Worm (Caenorhabditis elegans) whole organism, L2 larva: ENCODE data around the gene tbc-8.

Experiments used
- C34F6.9 ChIP-seq: fragments of 150-350 bp; optimal IDR thresholded peaks from 2 replicates; lab custom pipeline; 2014; ENCODE audit warnings: missing biosample characterization, missing genetic modification characterization
- Y55F3AM.14 ChIP-seq: fragments of 200-800 bp; sonication (Bioruptor generic); optimal IDR thresholded peaks from 2 replicates; lab custom pipeline; 2018; ENCODE audit warnings: mild to moderate bottlenecking, missing genetic modification characterization, missing compliant biosample characterization
- ZK546.5 ChIP-seq: sonication (generic microtip); optimal IDR thresholded peaks from 2 replicates; lab custom pipeline; 2017; ENCODE audit warnings: missing biosample characterization, missing genetic modification characterization
- aly-2 ChIP-seq: fragments of 150-350 bp; optimal IDR thresholded peaks from 2 replicates; lab custom pipeline; 2014; ENCODE audit warnings: missing biosample characterization, missing genetic modification characterization
- ama-1 ChIP-seq: fragments of 150-350 bp; optimal IDR thresholded peaks from 2 replicates; lab custom pipeline; 2018; ENCODE audit warnings: inconsistent platforms
- egl-27 ChIP-seq: sonication (generic microtip); optimal IDR thresholded peaks from 3 replicates; lab custom pipeline; 2017; ENCODE audit warnings: missing biosample characterization, missing genetic modification reagents, missing genetic modification characterization
- fos-1 ChIP-seq: fragments of 150-350 bp; optimal IDR thresholded peaks from 2 replicates; lab custom pipeline; 2014; ENCODE audit warnings: missing biosample characterization, missing genetic modification characterization
- gmeb-1 ChIP-seq: fragments of 150-350 bp; optimal IDR thresholded peaks from 2 replicates; lab custom pipeline; 2014; ENCODE audit warnings: missing biosample characterization, missing genetic modification characterization
- lin-11 ChIP-seq: fragments of 150-350 bp; sonication (generic microtip); optimal IDR thresholded peaks from 2 replicates; lab custom pipeline; 2014; ENCODE audit warnings: missing biosample characterization, missing genetic modification characterization, inconsistent platforms, mixed read lengths
- lin-13 ChIP-seq: fragments of 150-350 bp; optimal IDR thresholded peaks from 2 replicates; lab custom pipeline; 2014; ENCODE audit warnings: missing biosample characterization, missing genetic modification reagents, missing genetic modification characterization
- lin-39 ChIP-seq: fragments of 150-350 bp; optimal IDR thresholded peaks from 2 replicates; lab custom pipeline; 2014; ENCODE audit warnings: missing biosample characterization, missing genetic modification reagents, missing genetic modification characterization
- lsy-2 ChIP-seq, 2 experiments: fragments of 150-350 bp in 1 of 2; sonication (generic microtip) in 1 of 2; optimal IDR thresholded peaks; 2 replicates each; lab custom pipeline; 2014 to 2017; ENCODE audit warnings: missing biosample characterization in 2 of 2, missing genetic modification characterization in 2 of 2
- mab-5 ChIP-seq: fragments of 150-350 bp; optimal IDR thresholded peaks from 2 replicates; lab custom pipeline; 2014; ENCODE audit warnings: missing biosample characterization, missing genetic modification characterization
- mbf-1 ChIP-seq: sonication (generic microtip); optimal IDR thresholded peaks from 2 replicates; lab custom pipeline; 2017; ENCODE audit warnings: missing biosample characterization, missing genetic modification characterization
- mdl-1 ChIP-seq, 2 experiments: fragments of 150-350 bp in 1 of 2; sonication (generic microtip) in 1 of 2; optimal IDR thresholded peaks; 2 replicates each; lab custom pipeline; 2017; ENCODE audit warnings: missing biosample characterization in 2 of 2, missing genetic modification characterization in 2 of 2
- nhr-129 ChIP-seq: fragments of 150-350 bp; optimal IDR thresholded peaks from 2 replicates; lab custom pipeline; 2014; ENCODE audit warnings: missing biosample characterization, missing genetic modification characterization
- nhr-237 ChIP-seq: fragments of 150-350 bp; optimal IDR thresholded peaks from 2 replicates; lab custom pipeline; 2014; ENCODE audit warnings: missing biosample characterization, missing genetic modification characterization
- nhr-25 ChIP-seq: fragments of 150-350 bp; sonication (generic microtip); optimal IDR thresholded peaks from 3 replicates; lab custom pipeline; 2014; ENCODE audit warnings: missing biosample characterization, missing genetic modification characterization
- nhr-77 ChIP-seq: fragments of 150-350 bp; optimal IDR thresholded peaks from 2 replicates; lab custom pipeline; 2014; ENCODE audit warnings: missing biosample characterization, missing genetic modification characterization
- sem-4 ChIP-seq: fragments of 150-350 bp; optimal IDR thresholded peaks from 2 replicates; lab custom pipeline; 2014; ENCODE audit warnings: missing biosample characterization, missing genetic modification reagents, missing genetic modification characterization
- sma-9 ChIP-seq, 2 experiments: fragments of 150-350 bp in 1 of 2; sonication (generic microtip) in 1 of 2; optimal IDR thresholded peaks; 2 replicates each; lab custom pipeline; 2014 to 2016; ENCODE audit warnings: missing genetic modification characterization in 2 of 2, mild to moderate bottlenecking in 1 of 2, missing biosample characterization in 1 of 2, missing compliant biosample characterization in 1 of 2, missing genetic modification reagents in 1 of 2, moderate library complexity in 1 of 2
- snpc-4 ChIP-seq: fragments of 150-350 bp; optimal IDR thresholded peaks from 2 replicates; lab custom pipeline; 2014; ENCODE audit warnings: missing biosample characterization, missing genetic modification characterization
- unc-39 ChIP-seq: fragments of 150-350 bp; optimal IDR thresholded peaks from 2 replicates; lab custom pipeline; 2014; ENCODE audit warnings: missing biosample characterization, missing genetic modification characterization
- unc-55 ChIP-seq: fragments of 150-350 bp; sonication (generic microtip); optimal IDR thresholded peaks from 3 replicates; lab custom pipeline; 2014; ENCODE audit warnings: missing biosample characterization, missing genetic modification reagents, missing genetic modification characterization
- zag-1 ChIP-seq: fragments of 150-350 bp; optimal IDR thresholded peaks from 2 replicates; lab custom pipeline; 2014; ENCODE audit warnings: missing biosample characterization, missing genetic modification characterization
- ztf-1 ChIP-seq: fragments of 200-800 bp; sonication (Bioruptor generic); conservative IDR thresholded peaks from 2 replicates; pipeline ENCODE4 v1.3.6; 2022; ENCODE audit warnings: missing genetic modification characterization, missing compliant biosample characterization
- ztf-4 ChIP-seq: fragments of 150-350 bp; optimal IDR thresholded peaks from 2 replicates; lab custom pipeline; 2014; ENCODE audit warnings: missing biosample characterization, missing genetic modification characterization

The tbc-8 gene

ce11 chrIII:10407198-10407663, 42.5 kb downstream of the tbc-8 start, which contains the start of gene hat-1 (continued):
- TF ChIP-seq unc-39 (no peak), aly-2 (no peak), ztf-1 (GFP tag; lab: Robert Waterston, UW) (no peak), zag-1 (tag; lab: Kevin White, UChicago) (peak; percentile 72), mdl-1 (tag; optimal IDR thresholded peaks at IDR 0.05; lab: Kevin White, UChicago) (peak; percentile 41 to 74), ama-1 (lab: Kevin White, UChicago) (no peak), sem-4 (peak; percentile 89), ZK546.5 (tag; lab: Kevin White, UChicago) (peak; percentile 80), nhr-129 (tag; lab: Kevin White, UChicago) (peak; percentile 80), lin-13 (GFP tag; lab: Kevin White, UChicago) (peak; percentile 95), mbf-1 (no peak), egl-27 (tag; lab: Kevin White, UChicago) (peak; percentile 93), lin-11 (tag; lab: Kevin White, UChicago) (peak; percentile 92)
- TF ChIP-seq, all 48 proteins: peak for 34

- TF ChIP-seq nhr-25 (tag; lab: Kevin White, UChicago) (peak; percentile 37), lin-11 (tag; lab: Kevin White, UChicago) (peak; percentile 20), gmeb-1 (tag; lab: Kevin White, UChicago) (peak; percentile 58), lsy-2 (tag; optimal IDR thresholded peaks at IDR 0.05; lab: Kevin White, UChicago) (peak in 1 of 2 experiments; percentile 44), egl-27 (tag; lab: Kevin White, UChicago) (no peak), nhr-77 (tag; lab: Kevin White, UChicago) (peak; percentile 11), nhr-129 (tag; lab: Kevin White, UChicago) (peak; percentile 74), ztf-4 (no peak), fos-1 (tag; lab: Kevin White, UChicago) (peak; percentile 51), Y55F3AM.14 (GFP tag; lab: Kevin White, UChicago) (peak; percentile 30), unc-55 (GFP tag; lab: Kevin White, UChicago) (peak; percentile 36), C34F6.9 (tag; lab: Kevin White, UChicago) (no peak)
Observed at ce11 chrIII:10415822-10416221, 51.1 kb downstream of the tbc-8 start, which contains the start of gene ymel-1. Gene ymel-1 (plus strand): TSS chrIII:10416139.

- no peak for TF ChIP-seq lin-39 (tag; lab: Kevin White, UChicago)
- TF ChIP-seq snpc-4, result no peak
- TF ChIP-seq nhr-237 (tag; lab: Kevin White, UChicago), result no peak
- TF ChIP-seq lsy-2 (tag; optimal IDR thresholded peaks at IDR 0.05; lab: Kevin White, UChicago), result no peak
- no peak for TF ChIP-seq nhr-77 (tag; lab: Kevin White, UChicago)
- TF ChIP-seq C34F6.9 (tag; lab: Kevin White, UChicago), result no peak
- TF ChIP-seq fos-1 (tag; lab: Kevin White, UChicago), result no peak
- TF ChIP-seq nhr-129 (tag; lab: Kevin White, UChicago), result no peak
- no peak for TF ChIP-seq mab-5 (tag; lab: Kevin White, UChicago)
- no peak for TF ChIP-seq aly-2
- TF ChIP-seq sma-9 (GFP tag; optimal IDR thresholded peaks at IDR 0.05; lab: Kevin White, UChicago), result no peak
- TF ChIP-seq sma-9 (tag; optimal IDR thresholded peaks at IDR 0.05; lab: Kevin White, UChicago), result no peak
- TF ChIP-seq nhr-25 (tag; lab: Kevin White, UChicago), result no peak
Observed at ce11 chrIII:10421680-10422079, 56.9 kb downstream of the tbc-8 start.
